Fruit fly (Drosophila melanogaster): Measurements from ENCODE around the gene Elp1.

Elp1 gene

dm6 chr3R:11613252-11614036, 37.3 kb upstream of the Elp1 start (continued):
- TF ChIP-seq CG2116 (GFP tag; optimal IDR thresholded peaks at IDR 0.05) = peak; percentile 17
- peak; percentile 64 for TF ChIP-seq NfI (GFP tag; optimal IDR thresholded peaks at IDR 0.05)
- peak; percentile 26 for TF ChIP-seq fu2 (GFP tag; optimal IDR thresholded peaks at IDR 0.05)
- TF ChIP-seq kay (GFP tag; optimal IDR thresholded peaks at IDR 0.05) = no peak
- no peak for TF ChIP-seq lbe (GFP tag; optimal IDR thresholded peaks at IDR 0.05)
- peak; percentile 16 for TF ChIP-seq BEAF-32 (GFP tag; optimal IDR thresholded peaks at IDR 0.05)
- TF ChIP-seq ara (GFP tag; IDR thresholded peaks at IDR 0.05) = no peak
- peak; percentile 14 for TF ChIP-seq Side (GFP tag; optimal IDR thresholded peaks at IDR 0.05)
- TF ChIP-seq CG12769 (tag; optimal IDR thresholded peaks at IDR 0.05) = peak; percentile 29
- TF ChIP-seq inv (GFP tag; IDR thresholded peaks at IDR 0.05; ENCODE audit: partially characterized antibody) = peak; percentile 40; the same call in 1 of the 2 replicates
- TF ChIP-seq bsh (GFP tag; optimal IDR thresholded peaks at IDR 0.05) = peak in 1 of 2 experiments; percentile 54
- TF ChIP-seq sisA (GFP tag; IDR thresholded peaks at IDR 0.05) = peak; percentile 75
- TF ChIP-seq tin (GFP tag; optimal IDR thresholded peaks at IDR 0.05) = peak; percentile 66
- no peak for TF ChIP-seq schlank (tag; optimal IDR thresholded peaks at IDR 0.05)
- TF ChIP-seq CG4617 (GFP tag; optimal IDR thresholded peaks at IDR 0.05; ENCODE audit: borderline replicate concordance) = peak; percentile 18
- peak; percentile 49 for TF ChIP-seq pum (GFP tag; optimal IDR thresholded peaks at IDR 0.05)
- no peak for TF ChIP-seq MESR4 (GFP tag; optimal IDR thresholded peaks at IDR 0.05)
- TF ChIP-seq CG14860 (GFP tag; IDR thresholded peaks at IDR 0.05; ENCODE audit: partially characterized antibody) = no peak
- no peak for TF ChIP-seq sna (GFP tag; IDR thresholded peaks at IDR 0.05; ENCODE audit: partially characterized antibody)
- no peak for TF ChIP-seq al (GFP tag; IDR thresholded peaks at IDR 0.05)
- peak; percentile 48 for TF ChIP-seq CG1603 (tag; optimal IDR thresholded peaks at IDR 0.05)
- TF ChIP-seq ems (GFP tag; optimal IDR thresholded peaks at IDR 0.05) = no peak
- peak; percentile 57 for TF ChIP-seq CG4424 (GFP tag; optimal IDR thresholded peaks at IDR 0.05)
- TF ChIP-seq trh (GFP tag; optimal IDR thresholded peaks at IDR 0.05) = peak; percentile 51
- TF ChIP-seq org-1 (GFP tag; optimal IDR thresholded peaks at IDR 0.05) = no peak
- TF ChIP-seq CG9215 (GFP tag; IDR thresholded peaks at IDR 0.05) = peak; percentile 54
- no peak for TF ChIP-seq CG10147 (GFP tag; optimal IDR thresholded peaks at IDR 0.05)
- TF ChIP-seq Elba2 (GFP tag; optimal IDR thresholded peaks at IDR 0.05) = peak; percentile 9
- no peak for TF ChIP-seq CG12071 (GFP tag; optimal IDR thresholded peaks at IDR 0.05)
- peak; percentile 64 for TF ChIP-seq CG14014 (GFP tag; IDR thresholded peaks at IDR 0.05)
- TF ChIP-seq HmgZ (tag; optimal IDR thresholded peaks at IDR 0.05) = peak; percentile 75
- TF ChIP-seq CG17568 (GFP tag; optimal IDR thresholded peaks at IDR 0.05) = no peak
- TF ChIP-seq CG13775 (GFP tag; optimal IDR thresholded peaks at IDR 0.05) = peak; percentile 9
- peak in 1 of 2 experiments; percentile 98 for TF ChIP-seq Hr78 (GFP tag; optimal IDR thresholded peaks at IDR 0.05)
- peak; percentile 78 for TF ChIP-seq CG14441 (GFP tag; IDR thresholded peaks at IDR 0.05)
- no peak for TF ChIP-seq vnd (GFP tag; IDR thresholded peaks at IDR 0.05; ENCODE audit: partially characterized antibody)
- TF ChIP-seq CG7963 (GFP tag; IDR thresholded peaks at IDR 0.05; ENCODE audit: partially characterized antibody) = peak; percentile 25; the same call in 1 of the 3 replicates
- peak; percentile 55 for TF ChIP-seq CG31388 (GFP tag; optimal IDR thresholded peaks at IDR 0.05)
- TF ChIP-seq Blimp-1 (GFP tag; optimal IDR thresholded peaks at IDR 0.05) = peak; percentile 47
- TF ChIP-seq CkIIα-i1 (GFP tag; IDR thresholded peaks at IDR 0.05) = no peak
- TF ChIP-seq knrl (GFP tag; IDR thresholded peaks at IDR 0.05; ENCODE audit: partially characterized antibody) = peak; percentile 65; the same call in 1 of the 3 replicates
- peak; percentile 18 for TF ChIP-seq maf-S (GFP tag; optimal IDR thresholded peaks at IDR 0.05)
- TF ChIP-seq vfl (GFP tag; optimal IDR thresholded peaks at IDR 0.05) = no peak
- TF ChIP-seq CG8765 (GFP tag; IDR thresholded peaks at IDR 0.05) = no peak
- TF ChIP-seq CG33557 (GFP tag; optimal IDR thresholded peaks at IDR 0.05) = peak; percentile 50
- TF ChIP-seq Adf1 (GFP tag; IDR thresholded peaks at IDR 0.05) = no peak
- TF ChIP-seq p53 (GFP tag; optimal IDR thresholded peaks at IDR 0.05) = peak; percentile 46
